Worm (Caenorhabditis elegans) whole organism, L2 larva: ENCODE results near the gene Y60A9A.1.

ENCODE experiments used
- C34F6.9 ChIP-seq: fragments of 150-350 bp; optimal IDR thresholded peaks from 2 replicates; lab custom pipeline; 2014; ENCODE audit warnings: missing biosample characterization, missing genetic modification characterization
- blmp-1 ChIP-seq: sonication (generic microtip); optimal IDR thresholded peaks from 2 replicates; lab custom pipeline; 2017; ENCODE audit warnings: missing genetic modification characterization, mild to moderate bottlenecking, missing compliant biosample characterization, antibody characterized with exemption, moderate library complexity; ENCODE audit not compliant: insufficient read depth
- ceh-16 ChIP-seq: fragments of 150-350 bp; optimal IDR thresholded peaks from 2 replicates; lab custom pipeline; 2014; ENCODE audit warnings: missing biosample characterization, missing genetic modification characterization
- egl-27 ChIP-seq: sonication (generic microtip); optimal IDR thresholded peaks from 3 replicates; lab custom pipeline; 2017; ENCODE audit warnings: missing biosample characterization, missing genetic modification reagents, missing genetic modification characterization
- nhr-12 ChIP-seq: fragments of 150-350 bp; optimal IDR thresholded peaks from 2 replicates; lab custom pipeline; 2014; ENCODE audit warnings: missing biosample characterization, missing genetic modification characterization
- snpc-4 ChIP-seq: fragments of 150-350 bp; optimal IDR thresholded peaks from 2 replicates; lab custom pipeline; 2014; ENCODE audit warnings: missing biosample characterization, missing genetic modification characterization
- unc-55 ChIP-seq: fragments of 150-350 bp; sonication (generic microtip); optimal IDR thresholded peaks from 3 replicates; lab custom pipeline; 2014; ENCODE audit warnings: missing biosample characterization, missing genetic modification reagents, missing genetic modification characterization

The Y60A9A.1 gene

DNA sequence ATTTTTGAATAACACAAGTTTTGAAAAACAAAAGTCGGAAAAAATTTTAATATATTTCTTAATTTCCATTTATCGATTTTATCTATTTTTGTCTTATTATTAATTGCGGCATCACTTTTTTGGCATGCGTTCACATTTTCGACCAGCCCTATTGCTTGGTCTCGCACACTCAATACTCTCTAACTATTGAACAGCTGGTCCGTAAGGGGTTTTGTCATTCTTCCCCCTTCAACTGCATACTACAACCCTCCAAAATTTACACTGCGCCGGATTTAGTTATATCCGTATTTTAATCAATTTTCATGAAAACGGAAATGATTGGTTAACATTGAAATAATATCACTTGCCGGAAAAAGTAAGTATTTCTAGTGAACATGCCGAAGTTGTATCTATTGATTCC lies 49.7 kb downstream of the Y60A9A.1 start, which contains the start of gene C11H1.7:
Gene C11H1.7 (plus strand): TSS at position 12 of the 400 bp plus-strand sequence.
- TF ChIP-seq blmp-1 = no peak
- no peak for TF ChIP-seq C34F6.9 (tag; lab: Kevin White, UChicago)
- no peak for TF ChIP-seq nhr-12 (tag; lab: Kevin White, UChicago)
- TF ChIP-seq ceh-16 (tag; lab: Kevin White, UChicago) = no peak
- no peak for TF ChIP-seq snpc-4 (tag; lab: Kevin White, UChicago)
- TF ChIP-seq unc-55 = peak; percentile 19
- TF ChIP-seq egl-27 (tag; lab: Kevin White, UChicago) = no peak
